Worm (Caenorhabditis elegans): ENCODE measurements around the gene F09B12.7.

F09B12.7 gene

DNA sequence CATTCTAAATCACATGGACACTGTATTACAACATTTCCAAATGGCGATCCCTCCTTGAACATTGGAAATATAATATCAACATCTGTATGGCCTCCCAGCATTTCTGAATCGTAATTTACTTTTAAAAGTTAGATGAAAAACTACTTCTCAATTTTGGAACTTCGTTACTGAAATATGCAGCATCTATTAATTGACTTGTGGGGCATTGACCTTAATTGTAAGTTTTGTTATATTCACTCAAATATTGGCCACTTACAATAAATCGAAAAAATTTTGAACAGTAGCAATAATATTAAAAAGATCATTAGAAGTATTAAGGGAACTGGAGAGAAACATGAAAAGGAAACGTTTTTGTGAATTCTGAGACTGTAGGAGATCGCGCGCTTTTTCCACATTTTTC, 25.6 kb downstream of the F09B12.7 start, which contains the start of gene mam-6:
TSS of gene mam-6 (minus strand) at position 101 of the 400 bp plus-strand sequence.
- TF ChIP-seq nhr-11 (tag; optimal IDR thresholded peaks at IDR 0.05) (no peak), unc-3 (GFP tag; conservative IDR thresholded peaks at IDR 0.05) (no peak), unc-3 (tag; optimal IDR thresholded peaks at IDR 0.05) (no peak), ceh-6 (GFP tag; optimal IDR thresholded peaks at IDR 0.05) (no peak), sox-2 (GFP tag; IDR thresholded peaks at IDR 0.05) (no peak), ttx-3 (tag; optimal IDR thresholded peaks at IDR 0.05) (no peak), nhr-232 (tag; optimal IDR thresholded peaks at IDR 0.05) (no peak), C38D4.7 (GFP tag; optimal IDR thresholded peaks at IDR 0.05) (no peak)

DNA sequence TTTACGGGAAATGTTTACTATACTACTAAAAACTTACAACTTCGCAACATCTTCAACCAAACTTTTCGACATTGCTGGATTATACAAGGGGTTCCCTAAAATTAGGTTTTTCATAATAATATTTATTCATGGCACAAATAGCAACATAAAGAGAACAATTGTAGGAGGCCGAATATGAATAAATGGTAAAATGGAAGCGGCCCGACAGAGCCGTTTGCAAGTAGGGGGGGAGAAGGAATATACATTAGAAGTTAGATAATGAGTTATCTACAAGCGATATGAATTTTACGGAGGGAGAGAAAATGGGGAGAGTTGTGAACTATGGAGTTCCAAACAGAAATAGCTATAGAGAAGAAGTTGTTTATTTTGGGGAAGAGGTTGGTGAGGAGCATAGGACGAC, 34.6 kb downstream of the F09B12.7 start, which contains the start of gene fbxa-96:
TSS of gene fbxa-96 (minus strand) at position 101 of the 400 bp plus-strand sequence.
- no peak for TF ChIP-seq ets-4 (tag; optimal IDR thresholded peaks at IDR 0.05)
- TF ChIP-seq ceh-18 (tag; optimal IDR thresholded peaks at IDR 0.05): no peak
- TF ChIP-seq dmd-4 (tag; optimal IDR thresholded peaks at IDR 0.05; ENCODE audit: borderline replicate concordance): no peak
- no peak for TF ChIP-seq ceh-30 (tag; optimal IDR thresholded peaks at IDR 0.05)
- TF ChIP-seq pros-1 (tag; optimal IDR thresholded peaks at IDR 0.05): no peak
- no peak for TF ChIP-seq pha-4 (tag; optimal IDR thresholded peaks at IDR 0.05)
- no peak for TF ChIP-seq madf-2 (tag; optimal IDR thresholded peaks at IDR 0.05)
- no peak for TF ChIP-seq syd-9 (tag; optimal IDR thresholded peaks at IDR 0.05)
- TF ChIP-seq unc-42 (tag; optimal IDR thresholded peaks at IDR 0.05): no peak
- no peak for TF ChIP-seq pqm-1 (tag; optimal IDR thresholded peaks at IDR 0.05)

DNA sequence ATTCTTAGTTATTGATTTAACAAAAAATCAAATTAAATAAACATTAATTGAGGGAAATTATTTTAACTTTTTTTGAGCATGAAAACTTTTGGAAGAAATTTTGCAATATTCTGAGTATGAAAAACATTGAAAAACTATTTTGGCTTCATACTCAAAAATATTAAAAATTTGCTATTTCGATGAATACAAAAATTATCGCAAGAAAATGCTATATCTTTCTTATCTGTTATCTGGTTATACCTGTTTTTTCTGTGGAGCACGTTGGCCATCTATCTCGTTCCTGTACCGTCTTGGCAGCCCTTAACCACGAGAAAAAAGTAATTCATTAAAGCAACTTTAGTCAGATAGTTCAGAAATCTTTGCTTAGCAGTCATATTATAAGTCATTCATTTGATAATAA, 37.0 kb downstream of the F09B12.7 start:
- TF ChIP-seq hlh-15 (tag; optimal IDR thresholded peaks at IDR 0.05) (no peak), ceh-2 (tag; optimal IDR thresholded peaks at IDR 0.05) (no peak), K09A11.1 (tag; optimal IDR thresholded peaks at IDR 0.05; ENCODE audit: insufficient read depth) (no peak), hlh-13 (GFP tag; optimal IDR thresholded peaks at IDR 0.05) (no peak), ama-1 (optimal IDR thresholded peaks at IDR 0.05) (no peak), C38D4.7 (GFP tag; optimal IDR thresholded peaks at IDR 0.05) (no peak), Y22D7AL.16 (tag; optimal IDR thresholded peaks at IDR 0.05) (no peak), ahr-1 (tag; optimal IDR thresholded peaks at IDR 0.05) (no peak), ceh-30 (tag; optimal IDR thresholded peaks at IDR 0.05) (no peak), dmd-4 (tag; optimal IDR thresholded peaks at IDR 0.05; ENCODE audit: borderline replicate concordance) (no peak), syd-9 (tag; optimal IDR thresholded peaks at IDR 0.05) (no peak), gmeb-2 (tag; optimal IDR thresholded peaks at IDR 0.05) (no peak), ceh-14 (tag; optimal IDR thresholded peaks at IDR 0.05) (no peak), ceh-34 (tag; optimal IDR thresholded peaks at IDR 0.05) (no peak)

DNA sequence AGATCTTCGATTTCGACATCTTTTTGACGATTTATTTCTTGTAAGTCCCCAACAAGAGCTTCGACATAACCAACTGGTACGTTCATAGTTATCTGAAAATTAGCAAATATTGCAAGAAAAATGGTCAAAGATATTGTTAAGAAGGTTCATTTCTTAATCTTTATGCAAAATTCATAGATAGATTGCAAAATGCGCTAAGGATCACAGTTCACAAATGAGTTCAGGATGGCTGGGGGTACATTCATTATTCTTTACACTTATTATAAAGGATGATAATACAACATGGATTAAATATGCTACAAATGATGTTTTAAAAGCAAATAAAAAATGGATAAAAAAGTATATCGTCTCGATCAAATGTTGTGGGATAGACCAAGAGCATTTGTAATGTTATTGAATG, 38.1 kb downstream of the F09B12.7 start, which contains the start of gene H03G16.5:
TSS of gene H03G16.5 (minus strand) at position 101 of the 400 bp plus-strand sequence.
- TF ChIP-seq fax-1 (tag; optimal IDR thresholded peaks at IDR 0.05) (no peak), ceh-19 (GFP tag; optimal IDR thresholded peaks at IDR 0.05) (no peak), madf-2 (tag; optimal IDR thresholded peaks at IDR 0.05) (no peak), hlh-15 (tag; optimal IDR thresholded peaks at IDR 0.05) (no peak), pat-9 (tag; optimal IDR thresholded peaks at IDR 0.05) (no peak), K02D7.2 (tag; optimal IDR thresholded peaks at IDR 0.05) (no peak), unc-42 (tag; optimal IDR thresholded peaks at IDR 0.05) (no peak), ets-4 (tag; optimal IDR thresholded peaks at IDR 0.05) (no peak), ceh-34 (tag; optimal IDR thresholded peaks at IDR 0.05) (no peak), syd-9 (tag; optimal IDR thresholded peaks at IDR 0.05) (no peak), lim-6 (tag; optimal IDR thresholded peaks at IDR 0.05) (no peak), Y22D7AL.16 (tag; optimal IDR thresholded peaks at IDR 0.05) (no peak)

DNA sequence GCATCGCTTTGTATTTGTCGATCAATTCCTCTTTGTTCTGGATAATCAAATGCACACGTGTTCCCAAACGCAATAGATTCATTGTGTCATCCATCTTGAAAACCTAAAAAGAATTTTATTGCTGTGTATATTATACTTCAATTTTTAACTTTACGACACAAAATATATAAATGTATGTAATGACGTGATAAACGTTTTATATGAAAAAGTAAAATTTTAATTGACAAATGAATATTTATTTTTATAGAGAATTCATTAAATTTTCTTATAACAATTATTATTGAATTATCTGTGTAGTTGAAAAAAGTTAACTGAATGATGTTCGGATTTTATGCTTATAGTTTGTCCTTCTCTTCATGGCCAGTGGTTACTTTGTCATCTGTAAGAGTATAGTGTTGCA, 39.0 kb downstream of the F09B12.7 start, which contains the start of gene H03G16.7:
TSS of gene H03G16.7 (minus strand) at position 101 of the 400 bp plus-strand sequence.
- TF ChIP-seq elt-4 (tag; optimal IDR thresholded peaks at IDR 0.05) (no peak), C38D4.7 (GFP tag; optimal IDR thresholded peaks at IDR 0.05) (no peak), pax-1 (tag; optimal IDR thresholded peaks at IDR 0.05) (no peak), mec-3 (tag; optimal IDR thresholded peaks at IDR 0.05; ENCODE audit: borderline replicate concordance) (no peak), fkh-10 (GFP tag; optimal IDR thresholded peaks at IDR 0.05) (no peak), lim-6 (tag; optimal IDR thresholded peaks at IDR 0.05) (no peak), ref-2 (tag; optimal IDR thresholded peaks at IDR 0.05) (no peak), ceh-24 (tag; optimal IDR thresholded peaks at IDR 0.05) (no peak), gmeb-2 (tag; optimal IDR thresholded peaks at IDR 0.05) (no peak), odd-2 (tag; optimal IDR thresholded peaks at IDR 0.05) (no peak)
